Fruit fly (Drosophila melanogaster) whole organism, embryonic: ENCODE results near the gene edin.

Source experiments
- Asciz ChIP-seq: fragments of 200-800 bp; sonication (Bioruptor generic); optimal IDR thresholded peaks from 2 replicates; lab custom pipeline; 2017; ENCODE audit warnings: missing biosample characterization, mild to moderate bottlenecking, missing genetic modification characterization, missing genetic modification reagents
- B-H1 ChIP-seq: fragments of 200-800 bp; sonication (Bioruptor generic); IDR thresholded peaks from 3 replicates; pipeline ENCODE4 v1.3.6; 2022; ENCODE audit warnings: missing biosample characterization, missing genetic modification characterization
- B-H2 ChIP-seq: fragments of 200-800 bp; sonication (Bioruptor generic); optimal IDR thresholded peaks from 2 replicates; lab custom pipeline; 2018; ENCODE audit warnings: missing biosample characterization, mild to moderate bottlenecking, missing genetic modification characterization
- CG10147 ChIP-seq: fragments of 200-800 bp; sonication (Bioruptor generic); optimal IDR thresholded peaks from 2 replicates; lab custom pipeline; 2019; ENCODE audit warnings: missing biosample characterization, mild to moderate bottlenecking, missing genetic modification characterization, moderate library complexity
- CG10274 ChIP-seq: fragments of 200-800 bp; sonication (Bioruptor generic); optimal IDR thresholded peaks from 3 replicates; lab custom pipeline; 2017; ENCODE audit warnings: missing biosample characterization, mild to moderate bottlenecking, missing genetic modification characterization
- CG10979 ChIP-seq: fragments of 200-800 bp; sonication (Bioruptor generic); optimal IDR thresholded peaks from 2 replicates; lab custom pipeline; 2018; ENCODE audit warnings: missing biosample characterization, mild to moderate bottlenecking, missing genetic modification characterization, moderate library complexity
- CG11560 ChIP-seq: fragments of 200-800 bp; sonication (Bioruptor generic); IDR thresholded peaks from 3 replicates; pipeline ENCODE4 v1.3.6; 2022; ENCODE audit warnings: missing biosample characterization, missing genetic modification characterization
- CG13123 ChIP-seq: fragments of 200-800 bp; sonication (Bioruptor generic); optimal IDR thresholded peaks from 2 replicates; lab custom pipeline; 2016; ENCODE audit warnings: missing biosample characterization, missing genetic modification characterization
- CG13296 ChIP-seq: fragments of 200-800 bp; sonication (Bioruptor generic); optimal IDR thresholded peaks from 3 replicates; lab custom pipeline; 2018; ENCODE audit warnings: missing biosample characterization, mild to moderate bottlenecking, missing genetic modification characterization
- CG15514 ChIP-seq: fragments of 200-800 bp; sonication (Bioruptor generic); optimal IDR thresholded peaks from 3 replicates; lab custom pipeline; 2017; ENCODE audit warnings: missing biosample characterization, missing genetic modification characterization, mild to moderate bottlenecking, moderate library complexity, missing genetic modification reagents
- CG16779 ChIP-seq: fragments of 200-800 bp; sonication (Bioruptor generic); IDR thresholded peaks from 2 replicates; pipeline ENCODE4 v1.3.6; 2022; ENCODE audit warnings: missing biosample characterization, missing genetic modification characterization
- CG17186 ChIP-seq: fragments of 200-800 bp; sonication (Bioruptor generic); optimal IDR thresholded peaks from 3 replicates; lab custom pipeline; 2017; ENCODE audit warnings: missing biosample characterization, missing genetic modification reagents, missing genetic modification characterization
- CG17361 ChIP-seq: fragments of 200-800 bp; sonication (Bioruptor generic); IDR thresholded peaks from 3 replicates; pipeline ENCODE4 v1.3.6; 2022; ENCODE audit warnings: missing biosample characterization, missing genetic modification characterization
- CG2129 ChIP-seq: fragments of 200-800 bp; sonication (Bioruptor generic); IDR thresholded peaks from 2 replicates; pipeline ENCODE4 v1.3.6; 2022; ENCODE audit warnings: missing biosample characterization, missing genetic modification characterization; ENCODE audit not compliant: partially characterized antibody
- CG3281 ChIP-seq: fragments of 200-800 bp; sonication (Bioruptor generic); optimal IDR thresholded peaks from 3 replicates; lab custom pipeline; 2017; ENCODE audit warnings: missing biosample characterization, mild to moderate bottlenecking, missing genetic modification characterization
- CG4360 ChIP-seq: fragments of 200-800 bp; sonication (Bioruptor generic); IDR thresholded peaks from 2 replicates; pipeline ENCODE4 v1.3.6; 2022; ENCODE audit warnings: missing biosample characterization, missing genetic modification characterization
- CG5245 ChIP-seq: fragments of 200-800 bp; sonication (Bioruptor generic); optimal IDR thresholded peaks from 3 replicates; lab custom pipeline; 2016; ENCODE audit warnings: missing biosample characterization, missing genetic modification characterization
- CG6272 ChIP-seq: fragments of 200-800 bp; sonication (Bioruptor generic); IDR thresholded peaks from 2 replicates; pipeline ENCODE4 v1.3.6; 2022; ENCODE audit warnings: missing biosample characterization, missing genetic modification characterization
- CG7786 ChIP-seq: fragments of 200-800 bp; sonication (Bioruptor generic); optimal IDR thresholded peaks from 2 replicates; lab custom pipeline; 2016; ENCODE audit warnings: missing biosample characterization, missing genetic modification characterization
- CG7963 ChIP-seq: fragments of 200-800 bp; sonication (Bioruptor generic); IDR thresholded peaks from 3 replicates; pipeline ENCODE4 v1.3.6; 2022; ENCODE audit warnings: missing biosample characterization, missing genetic modification characterization; ENCODE audit not compliant: partially characterized antibody
- CG8089 ChIP-seq: fragments of 200-800 bp; sonication (Bioruptor generic); optimal IDR thresholded peaks from 3 replicates; lab custom pipeline; 2016; ENCODE audit warnings: missing biosample characterization, missing genetic modification characterization
- CG9727 ChIP-seq: fragments of 200-800 bp; sonication (Bioruptor generic); optimal IDR thresholded peaks from 3 replicates; lab custom pipeline; 2017; ENCODE audit warnings: missing biosample characterization, mild to moderate bottlenecking, missing genetic modification characterization
- Chrac-16 ChIP-seq: fragments of 200-800 bp; sonication (Bioruptor generic); optimal IDR thresholded peaks from 3 replicates; lab custom pipeline; 2016; ENCODE audit warnings: missing biosample characterization, missing genetic modification characterization
- Doc2 ChIP-seq: fragments of 200-800 bp; sonication (Bioruptor generic); IDR thresholded peaks from 2 replicates; pipeline ENCODE4 v1.3.6; 2022; ENCODE audit warnings: missing biosample characterization, missing genetic modification characterization
- Gsc ChIP-seq: fragments of 200-800 bp; sonication (Bioruptor generic); IDR thresholded peaks from 2 replicates; pipeline ENCODE4 v1.3.6; 2022; ENCODE audit warnings: missing biosample characterization, missing genetic modification characterization
- H2.0 ChIP-seq: fragments of 200-800 bp; sonication (Bioruptor generic); IDR thresholded peaks from 2 replicates; pipeline ENCODE4 v1.3.6; 2022; ENCODE audit warnings: missing biosample characterization, missing genetic modification characterization
- Lhr ChIP-seq: fragments of 200-800 bp; sonication (Bioruptor generic); optimal IDR thresholded peaks from 3 replicates; lab custom pipeline; 2017; ENCODE audit warnings: mild to moderate bottlenecking, missing biosample characterization, missing genetic modification reagents, missing genetic modification characterization
- Mad ChIP-seq: fragments of 200-800 bp; sonication (Bioruptor generic); optimal IDR thresholded peaks from 2 replicates; lab custom pipeline; 2016; ENCODE audit warnings: missing biosample characterization, missing genetic modification characterization
- PHDP ChIP-seq: fragments of 200-800 bp; sonication (Bioruptor generic); optimal IDR thresholded peaks from 3 replicates; lab custom pipeline; 2018; ENCODE audit warnings: missing biosample characterization, mild to moderate bottlenecking, missing genetic modification characterization, moderate library complexity
- Poxn ChIP-seq: fragments of 200-800 bp; sonication (Bioruptor generic); IDR thresholded peaks from 2 replicates; pipeline ENCODE4 v1.3.6; 2022; ENCODE audit warnings: missing biosample characterization, missing genetic modification characterization
- bab2 ChIP-seq: fragments of 200-800 bp; sonication (Bioruptor generic); optimal IDR thresholded peaks from 2 replicates; lab custom pipeline; 2016; ENCODE audit warnings: missing biosample characterization, missing genetic modification characterization
- croc ChIP-seq: fragments of 200-800 bp; sonication (Bioruptor generic); conservative IDR thresholded peaks from 3 replicates; pipeline ENCODE4 v1.3.6; 2022; ENCODE audit warnings: missing biosample characterization, missing genetic modification characterization
- da ChIP-seq: fragments of 200-800 bp; sonication (Bioruptor generic); optimal IDR thresholded peaks from 2 replicates; lab custom pipeline; 2016; ENCODE audit warnings: missing biosample characterization, missing genetic modification characterization
- en ChIP-seq: fragments of 200-800 bp; sonication (Bioruptor generic); optimal IDR thresholded peaks from 2 replicates; lab custom pipeline; 2016; ENCODE audit warnings: missing biosample characterization, missing genetic modification characterization
- esg ChIP-seq: fragments of 200-800 bp; sonication (Bioruptor generic); conservative IDR thresholded peaks from 2 replicates; pipeline ENCODE4 v1.3.6; 2022; ENCODE audit warnings: missing biosample characterization, missing genetic modification characterization
- eyg ChIP-seq: fragments of 200-800 bp; sonication (Bioruptor generic); optimal IDR thresholded peaks from 3 replicates; lab custom pipeline; 2016; ENCODE audit warnings: missing biosample characterization, missing genetic modification characterization
- fru ChIP-seq: fragments of >200 bp; optimal IDR thresholded peaks from 2 replicates; lab custom pipeline; 2017
- fu2 ChIP-seq: fragments of 200-800 bp; sonication (Bioruptor generic); optimal IDR thresholded peaks from 2 replicates; lab custom pipeline; 2016; ENCODE audit warnings: missing biosample characterization, missing genetic modification characterization
- grau ChIP-seq: fragments of 200-800 bp; optimal IDR thresholded peaks from 3 replicates; lab custom pipeline; 2019; ENCODE audit warnings: missing biosample characterization, mild to moderate bottlenecking, missing genetic modification characterization, moderate library complexity
- gsb ChIP-seq: fragments of 200-800 bp; sonication (Bioruptor generic); IDR thresholded peaks from 2 replicates; pipeline ENCODE4 v1.3.6; 2022; ENCODE audit warnings: missing biosample characterization, missing genetic modification characterization
- gsb-n ChIP-seq: fragments of 200-800 bp; sonication (Bioruptor generic); optimal IDR thresholded peaks from 3 replicates; lab custom pipeline; 2018; ENCODE audit warnings: missing biosample characterization, mild to moderate bottlenecking, missing genetic modification characterization
- h ChIP-seq: fragments of >200 bp; optimal IDR thresholded peaks from 2 replicates; lab custom pipeline; 2017
- lbe ChIP-seq: fragments of 200-800 bp; sonication (Bioruptor generic); optimal IDR thresholded peaks from 2 replicates; lab custom pipeline; 2016; ENCODE audit warnings: missing biosample characterization, mild to moderate bottlenecking, missing genetic modification characterization
- phol ChIP-seq: fragments of 200-800 bp; sonication (Bioruptor generic); optimal IDR thresholded peaks from 3 replicates; lab custom pipeline; 2018; ENCODE audit warnings: missing biosample characterization, mild to moderate bottlenecking, missing genetic modification characterization, moderate library complexity
- pnt ChIP-seq: fragments of 200-800 bp; sonication (Bioruptor generic); optimal IDR thresholded peaks from 3 replicates; lab custom pipeline; 2016; ENCODE audit warnings: missing biosample characterization, missing genetic modification characterization
- repo ChIP-seq: fragments of 200-800 bp; sonication (Bioruptor generic); optimal IDR thresholded peaks from 2 replicates; lab custom pipeline; 2016; ENCODE audit warnings: missing biosample characterization, missing genetic modification characterization
- sens ChIP-seq: fragments of 200-800 bp; sonication (Bioruptor generic); peaks from one replicate; lab custom pipeline; 2016; ENCODE audit warnings: missing biosample characterization, missing genetic modification characterization
- tio ChIP-seq: fragments of 200-800 bp; sonication (Bioruptor generic); optimal IDR thresholded peaks from 2 replicates; lab custom pipeline; 2017; ENCODE audit warnings: missing biosample characterization, missing genetic modification characterization, inconsistent platforms
- tna ChIP-seq: fragments of 200-800 bp; sonication (Bioruptor generic); IDR thresholded peaks from 2 replicates; pipeline ENCODE4 v1.3.6; 2022; ENCODE audit warnings: missing biosample characterization, missing genetic modification characterization; ENCODE audit not compliant: partially characterized antibody
- trem ChIP-seq: fragments of 200-800 bp; optimal IDR thresholded peaks from 3 replicates; lab custom pipeline; 2019; ENCODE audit warnings: missing biosample characterization, mild to moderate bottlenecking, missing genetic modification characterization, moderate library complexity
- zen2 ChIP-seq: fragments of 200-800 bp; sonication (Bioruptor generic); IDR thresholded peaks from 3 replicates; pipeline ENCODE4 v1.3.6; 2022; ENCODE audit warnings: missing biosample characterization, missing genetic modification characterization; ENCODE audit not compliant: partially characterized antibody

edin gene

DNA sequence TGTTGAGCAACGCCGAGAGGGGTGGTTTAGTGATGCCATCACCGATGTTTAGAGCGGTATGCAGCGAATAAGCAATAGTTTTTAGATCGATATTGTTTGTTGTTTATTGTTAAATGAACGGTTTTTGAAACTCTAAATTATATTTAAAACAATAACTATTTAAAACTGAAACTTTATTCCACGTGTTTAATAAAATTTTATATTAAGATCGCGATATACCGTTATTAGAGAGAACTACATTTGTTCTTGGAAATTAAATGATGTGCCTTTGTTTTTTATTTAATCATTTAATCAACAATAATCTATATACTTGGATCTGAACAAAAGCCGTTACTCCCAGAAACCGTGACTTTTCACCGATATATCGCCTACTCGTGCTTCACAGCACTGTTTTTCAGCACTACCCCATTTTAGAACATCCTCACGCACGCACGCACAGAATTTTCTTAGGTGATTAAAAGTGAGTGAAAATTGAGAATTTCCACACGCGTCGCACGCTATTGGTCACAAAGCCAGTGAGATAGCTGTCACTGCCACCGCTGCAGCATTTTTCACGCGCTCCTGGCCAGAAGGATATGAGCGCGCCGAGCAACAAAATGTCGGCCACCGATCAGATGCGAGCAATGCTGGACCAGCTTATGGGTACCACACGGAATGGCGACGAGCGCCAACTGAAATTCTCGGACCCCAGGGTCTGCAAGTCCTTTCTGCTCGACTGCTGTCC is 19.4 kb downstream of the edin start, which contains the start of the genes U4-U6-60K and CG7564 (continued):
- TF ChIP-seq grau (tag; lab: Kevin White, UChicago), result peak; percentile 61
- peak; percentile 42 for TF ChIP-seq Chrac-16
- peak; percentile 51 for TF ChIP-seq Lhr (GFP tag; lab: Kevin White, UChicago)
- peak; percentile 41 for TF ChIP-seq CG10274 (GFP tag; lab: Kevin White, UChicago)
- TF ChIP-seq Asciz (GFP tag; lab: Kevin White, UChicago), result no peak
- TF ChIP-seq gsb-n (tag; lab: Kevin White, UChicago), result no peak
- peak; percentile 78 for TF ChIP-seq CG9727 (GFP tag; lab: Kevin White, UChicago)
- TF ChIP-seq CG10979 (tag; lab: Kevin White, UChicago), result peak; percentile 32
- TF ChIP-seq trem (tag; lab: Kevin White, UChicago), result peak; percentile 55
- no peak for TF ChIP-seq CG13296 (GFP tag; lab: Kevin White, UChicago)
- TF ChIP-seq tio (GFP tag; lab: Kevin White, UChicago), result no peak
- TF ChIP-seq CG10147, result peak; percentile 51
- TF ChIP-seq fru (lab: Kevin White, UChicago), result no peak
- peak; percentile 79 for TF ChIP-seq phol (tag; lab: Kevin White, UChicago)
- TF ChIP-seq CG13123, result peak; percentile 15
- no peak for TF ChIP-seq Poxn
- peak; percentile 33 for TF ChIP-seq B-H2 (GFP tag; lab: Kevin White, UChicago)
- TF ChIP-seq CG5245 (GFP tag; lab: Kevin White, UChicago), result peak; percentile 8
- peak; percentile 52 for TF ChIP-seq Mad (GFP tag; lab: Kevin White, UChicago)
- no peak for TF ChIP-seq gsb
- no peak for TF ChIP-seq pnt (GFP tag; lab: Kevin White, UChicago)
- no peak for TF ChIP-seq bab2 (GFP tag; lab: Kevin White, UChicago)
- peak; percentile 17; the same call in 1 of the 2 replicates for TF ChIP-seq esg (GFP tag; lab: Robert Waterston, UW)
- TF ChIP-seq PHDP (tag; lab: Kevin White, UChicago), result peak; percentile 40
- TF ChIP-seq CG7963 (GFP tag; lab: Robert Waterston, UW), result peak; percentile 92
- TF ChIP-seq en (GFP tag; lab: Kevin White, UChicago), result no peak
- TF ChIP-seq Doc2 (GFP tag; lab: Robert Waterston, UW), result no peak
- no peak for TF ChIP-seq fu2
- peak; percentile 41; the same call in 1 of the 2 replicates for TF ChIP-seq CG6272 (GFP tag; lab: Robert Waterston, UW)
- no peak for TF ChIP-seq Gsc (GFP tag; lab: Robert Waterston, UW)
- TF ChIP-seq lbe (GFP tag; lab: Kevin White, UChicago), result peak; percentile 60
- no peak for TF ChIP-seq h (lab: Kevin White, UChicago)
- TF ChIP-seq CG17186, result peak; percentile 37
- TF ChIP-seq CG7786 (GFP tag; lab: Kevin White, UChicago), result peak; percentile 53
- TF ChIP-seq zen2 (GFP tag; lab: Robert Waterston, UW), result peak; percentile 83
- TF ChIP-seq CG4360, result no peak; the same call in 1 of the 2 replicates
- TF ChIP-seq repo (GFP tag; lab: Kevin White, UChicago), result no peak
- peak; percentile 90 for TF ChIP-seq sens
- peak; percentile 78 for TF ChIP-seq CG2129
- TF ChIP-seq H2.0, result 0 out of 2 replicates have a peak, but pooled peaks have one; percentile 30
- TF ChIP-seq CG3281 (GFP tag; lab: Kevin White, UChicago), result peak; percentile 53
- TF ChIP-seq croc, result no peak
- peak; percentile 41 for TF ChIP-seq CG15514 (GFP tag; lab: Kevin White, UChicago)
- TF ChIP-seq CG11560, result no peak
- peak; percentile 44 for TF ChIP-seq eyg (GFP tag; lab: Kevin White, UChicago)
- TF ChIP-seq tna, result peak; percentile 90
- no peak for TF ChIP-seq da (GFP tag; lab: Kevin White, UChicago)
- no peak for TF ChIP-seq CG16779 (GFP tag; lab: Robert Waterston, UW)
- peak; percentile 89 for TF ChIP-seq CG17361 (GFP tag; lab: Robert Waterston, UW)
- no peak for TF ChIP-seq CG8089
- TF ChIP-seq B-H1 (GFP tag; lab: Robert Waterston, UW), result no peak
